Worm (Caenorhabditis elegans) whole organism, young adult: ENCODE measurements around the gene cysl-2.
A peak's percentile ranks its signal among the peaks of the same experiment; 100 is the strongest.

Experiments used
- K11D2.4 ChIP-seq: fragments of 200-800 bp; sonication (Bioruptor generic); IDR thresholded peaks from 2 replicates; pipeline ENCODE4 v1.3.6; 2022; ENCODE audit warnings: missing genetic modification reagents, missing genetic modification characterization, missing compliant biosample characterization
- Y56A3A.18 ChIP-seq: fragments of 200-800 bp; sonication (Bioruptor generic); IDR thresholded peaks from 2 replicates; pipeline ENCODE4 v1.3.6; 2022; ENCODE audit warnings: missing genetic modification reagents, missing genetic modification characterization, missing compliant biosample characterization
- ZK185.1 ChIP-seq: sonication (generic microtip); optimal IDR thresholded peaks from 2 replicates; lab custom pipeline; 2016; ENCODE audit warnings: mild to moderate bottlenecking, missing genetic modification characterization, missing compliant biosample characterization; ENCODE audit not compliant: poor library complexity, severe bottlenecking
- ama-1 ChIP-seq, 3 experiments: fragments of 150-350 bp in 1 of 3; sonication (generic microtip) in 2 of 3; optimal IDR thresholded peaks; 2 replicates each; lab custom pipeline; 2014 to 2018; ENCODE audit warnings: missing biosample characterization in 2 of 3, missing genetic modification characterization in 2 of 3, missing genetic modification reagents in 2 of 3
- athp-1 ChIP-seq: sonication (generic microtip); optimal IDR thresholded peaks from 2 replicates; lab custom pipeline; 2017; ENCODE audit warnings: mild to moderate bottlenecking, missing genetic modification characterization, missing compliant biosample characterization
- attf-6 ChIP-seq: fragments of 200-800 bp; sonication (Bioruptor generic); IDR thresholded peaks from 2 replicates; pipeline ENCODE4 v1.3.6; 2022; ENCODE audit warnings: missing genetic modification reagents, missing genetic modification characterization, missing compliant biosample characterization
- ceh-27 ChIP-seq: fragments of 200-800 bp; sonication (Bioruptor generic); optimal IDR thresholded peaks from 2 replicates; lab custom pipeline; 2018; ENCODE audit warnings: mild to moderate bottlenecking, missing genetic modification characterization, moderate library complexity, missing compliant biosample characterization
- ceh-58 ChIP-seq: fragments of 200-800 bp; sonication (Bioruptor generic); IDR thresholded peaks from 2 replicates; pipeline ENCODE4 v1.3.6; 2022; ENCODE audit warnings: missing genetic modification characterization, missing compliant biosample characterization
- ceh-79 ChIP-seq: sonication (generic microtip); optimal IDR thresholded peaks from 2 replicates; lab custom pipeline; 2017; ENCODE audit warnings: mild to moderate bottlenecking, missing genetic modification characterization, missing compliant biosample characterization
- chd-7 ChIP-seq: sonication (generic microtip); optimal IDR thresholded peaks from 2 replicates; lab custom pipeline; 2016; ENCODE audit warnings: mild to moderate bottlenecking, missing genetic modification characterization, moderate library complexity, missing compliant biosample characterization
- dpff-1 ChIP-seq: sonication (generic microtip); optimal IDR thresholded peaks from 2 replicates; lab custom pipeline; 2017; ENCODE audit warnings: mild to moderate bottlenecking, missing genetic modification characterization, missing compliant biosample characterization
- egl-44 ChIP-seq: fragments of 200-800 bp; sonication (Bioruptor generic); IDR thresholded peaks from 2 replicates; pipeline ENCODE4 v1.3.6; 2022; ENCODE audit warnings: missing genetic modification reagents, missing genetic modification characterization, missing compliant biosample characterization
- ekl-4 ChIP-seq: fragments of 200-800 bp; sonication (Bioruptor generic); IDR thresholded peaks from 2 replicates; pipeline ENCODE4 v1.3.6; 2022; ENCODE audit warnings: missing genetic modification reagents, missing genetic modification characterization, missing compliant biosample characterization
- gei-17 ChIP-seq: fragments of 200-800 bp; sonication (Bioruptor generic); optimal IDR thresholded peaks from 2 replicates; lab custom pipeline; 2018; ENCODE audit warnings: mild to moderate bottlenecking, missing genetic modification characterization, missing compliant biosample characterization
- hlh-12 ChIP-seq: sonication (generic microtip); optimal IDR thresholded peaks from 2 replicates; lab custom pipeline; 2016; ENCODE audit warnings: missing genetic modification characterization, missing compliant biosample characterization
- hmg-1.2 ChIP-seq: fragments of 200-800 bp; sonication (Bioruptor generic); IDR thresholded peaks from 2 replicates; pipeline ENCODE4 v1.3.6; 2022; ENCODE audit warnings: missing genetic modification reagents, missing genetic modification characterization, missing compliant biosample characterization
- hrde-1 ChIP-seq: sonication (generic microtip); optimal IDR thresholded peaks from 2 replicates; lab custom pipeline; 2016; ENCODE audit warnings: missing genetic modification characterization, mild to moderate bottlenecking, missing compliant biosample characterization, moderate library complexity, missing genotype, missing genetic modification reagents, borderline replicate concordance
- lin-26 ChIP-seq: fragments of 200-800 bp; sonication (Bioruptor generic); IDR thresholded peaks from 2 replicates; pipeline ENCODE4 v1.3.6; 2022; ENCODE audit warnings: missing genetic modification reagents, missing genetic modification characterization, missing compliant biosample characterization
- lin-35 ChIP-seq, 3 experiments: fragments of 150-350 bp in 2 of 3; sonication (generic microtip) in 1 of 3; optimal IDR thresholded peaks; 2 replicates each; lab custom pipeline; 2014 to 2018; ENCODE audit warnings: missing biosample characterization in 3 of 3, missing genetic modification characterization in 3 of 3, missing genetic modification reagents in 3 of 3
- lin-40 ChIP-seq: sonication (generic microtip); optimal IDR thresholded peaks from 2 replicates; lab custom pipeline; 2016; ENCODE audit warnings: missing genetic modification characterization, mild to moderate bottlenecking, missing compliant biosample characterization, missing genotype, missing genetic modification reagents
- mcd-1 ChIP-seq: fragments of 200-800 bp; sonication (Bioruptor generic); IDR thresholded peaks from 2 replicates; pipeline ENCODE4 v1.3.6; 2022; ENCODE audit warnings: missing genetic modification reagents, missing genetic modification characterization, missing compliant biosample characterization
- mel-28 ChIP-seq: sonication (generic microtip); optimal IDR thresholded peaks from 2 replicates; lab custom pipeline; 2016; ENCODE audit warnings: borderline replicate concordance, mild to moderate bottlenecking, missing genetic modification characterization, missing compliant biosample characterization
- nfya-2 ChIP-seq: fragments of 200-800 bp; sonication (Bioruptor generic); IDR thresholded peaks from 2 replicates; pipeline ENCODE4 v1.3.6; 2022; ENCODE audit warnings: missing genetic modification reagents, missing genetic modification characterization, missing compliant biosample characterization
- nfyb-1 ChIP-seq: fragments of 200-800 bp; sonication (Bioruptor generic); IDR thresholded peaks from 2 replicates; pipeline ENCODE4 v1.3.6; 2022; ENCODE audit warnings: missing genetic modification reagents, missing genetic modification characterization, missing compliant biosample characterization
- nhr-120 ChIP-seq: fragments of 200-800 bp; sonication (Bioruptor generic); IDR thresholded peaks from 2 replicates; pipeline ENCODE4 v1.3.6; 2022; ENCODE audit warnings: missing genetic modification characterization, missing compliant biosample characterization
- nhr-80 ChIP-seq: sonication (generic microtip); optimal IDR thresholded peaks from 2 replicates; lab custom pipeline; 2016; ENCODE audit warnings: missing genetic modification characterization, missing compliant biosample characterization
- nhr-90 ChIP-seq: sonication (generic microtip); optimal IDR thresholded peaks from 2 replicates; lab custom pipeline; 2016; ENCODE audit warnings: missing genotype, mild to moderate bottlenecking, missing genetic modification characterization, missing compliant biosample characterization
- pbrm-1 ChIP-seq: fragments of 200-800 bp; sonication (Bioruptor generic); IDR thresholded peaks from 2 replicates; pipeline ENCODE4 v1.3.6; 2022; ENCODE audit warnings: missing genetic modification reagents, missing genetic modification characterization, missing compliant biosample characterization
- rcor-1 ChIP-seq: fragments of 200-800 bp; sonication (Bioruptor generic); IDR thresholded peaks from 2 replicates; pipeline ENCODE4 v1.3.6; 2022; ENCODE audit warnings: missing genetic modification reagents, missing genetic modification characterization, missing compliant biosample characterization
- rpc-1 ChIP-seq, 2 experiments: fragments of 150-350 bp in 1 of 2; sonication (generic microtip) in 1 of 2; optimal IDR thresholded peaks; 2 replicates each; lab custom pipeline; 2014 to 2018; ENCODE audit warnings: missing biosample characterization in 1 of 2, missing genetic modification characterization in 1 of 2, missing genetic modification reagents in 1 of 2, missing genotype in 1 of 2
- snpc-1.1 ChIP-seq: sonication (generic microtip); optimal IDR thresholded peaks from 2 replicates; lab custom pipeline; 2017; ENCODE audit warnings: missing genetic modification characterization, mild to moderate bottlenecking, missing compliant biosample characterization, antibody characterized with exemption, moderate library complexity, missing genotype, missing genetic modification reagents; ENCODE audit not compliant: insufficient read depth
- snpc-1.3 ChIP-seq: sonication (generic microtip); optimal IDR thresholded peaks from 2 replicates; lab custom pipeline; 2017; ENCODE audit warnings: missing genetic modification characterization, mild to moderate bottlenecking, missing compliant biosample characterization, antibody characterized with exemption, moderate library complexity, missing genotype, missing genetic modification reagents; ENCODE audit not compliant: insufficient read depth
- snpc-3.4 ChIP-seq: sonication (generic microtip); optimal IDR thresholded peaks from 2 replicates; lab custom pipeline; 2017; ENCODE audit warnings: missing genetic modification characterization, mild to moderate bottlenecking, missing compliant biosample characterization, antibody characterized with exemption, moderate library complexity, missing genotype, missing genetic modification reagents
- sptf-2 ChIP-seq: fragments of 200-800 bp; sonication (Bioruptor generic); optimal IDR thresholded peaks from 2 replicates; lab custom pipeline; 2018; ENCODE audit warnings: mild to moderate bottlenecking, missing genetic modification characterization, missing compliant biosample characterization
- zfh-2 ChIP-seq: fragments of 200-800 bp; sonication (Bioruptor generic); conservative IDR thresholded peaks from 2 replicates; pipeline ENCODE4 v1.3.6; 2022; ENCODE audit warnings: missing genetic modification reagents, missing genetic modification characterization, missing compliant biosample characterization
- ztf-25 ChIP-seq: fragments of 200-800 bp; sonication (Bioruptor generic); IDR thresholded peaks from 2 replicates; pipeline ENCODE4 v1.3.6; 2022; ENCODE audit warnings: missing genetic modification reagents, missing genetic modification characterization, missing compliant biosample characterization
- ztf-28 ChIP-seq: fragments of 200-800 bp; sonication (Bioruptor generic); IDR thresholded peaks from 2 replicates; pipeline ENCODE4 v1.3.6; 2022; ENCODE audit warnings: missing genetic modification reagents, missing genetic modification characterization, missing compliant biosample characterization

cysl-2 gene

DNA sequence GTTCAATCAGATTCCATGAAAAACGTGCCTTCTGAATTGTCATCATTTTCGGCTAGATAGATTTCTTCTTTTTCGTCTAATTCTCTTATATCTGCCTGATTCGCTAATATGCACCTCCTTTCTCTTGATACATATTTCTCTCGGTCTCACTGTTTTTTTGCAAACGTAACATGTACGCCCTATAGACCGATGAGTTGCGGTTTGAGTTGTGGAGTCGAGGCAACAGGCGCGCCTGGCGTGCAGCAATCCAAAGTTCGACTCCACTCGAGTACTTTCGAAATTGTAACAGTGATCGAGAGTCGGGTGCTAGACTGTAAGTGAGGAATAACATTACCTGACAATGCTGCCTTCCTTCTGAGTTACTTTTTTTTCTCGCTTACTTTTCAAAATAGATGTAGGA, 2.6 kb upstream of the cysl-2 start (continued):
- TF ChIP-seq ztf-28 (GFP tag; lab: Robert Waterston, UW): peak; percentile 63; the same call in 1 of the 2 replicates
- TF ChIP-seq hrde-1 (tag; lab: Kevin White, UChicago): peak; percentile 80
- peak; percentile 86 for TF ChIP-seq sptf-2
- peak; percentile 73 for TF ChIP-seq nhr-80 (tag; lab: Kevin White, UChicago)
- TF ChIP-seq gei-17 (GFP tag; lab: Kevin White, UChicago): peak; percentile 59
- peak; percentile 93 for TF ChIP-seq ztf-25
- TF ChIP-seq hlh-12: peak; percentile 31
- peak; percentile 94 for TF ChIP-seq egl-44 (GFP tag; lab: Robert Waterston, UW)
- peak; percentile 83 for TF ChIP-seq lin-40 (tag; lab: Kevin White, UChicago)
- TF ChIP-seq dpff-1 (tag; lab: Kevin White, UChicago): no peak
- peak; percentile 77 for TF ChIP-seq athp-1 (tag; lab: Kevin White, UChicago)
- TF ChIP-seq ZK185.1: peak; percentile 87

ce11 chrII:14495341-14495740, 1.1 kb upstream of the cysl-2 start:
- TF ChIP-seq snpc-1.3 (tag; lab: Kevin White, UChicago): no peak
- TF ChIP-seq lin-26: 0 out of 2 replicates have a peak, but pooled peaks have one; percentile 34
- no peak for TF ChIP-seq K11D2.4 (GFP tag; lab: Robert Waterston, UW)
- TF ChIP-seq nfyb-1 (GFP tag; lab: Robert Waterston, UW): no peak
- TF ChIP-seq nfya-2: no peak
- TF ChIP-seq ceh-58 (GFP tag; lab: Robert Waterston, UW): no peak
- no peak for TF ChIP-seq ceh-27 (GFP tag; lab: Kevin White, UChicago)

DNA sequence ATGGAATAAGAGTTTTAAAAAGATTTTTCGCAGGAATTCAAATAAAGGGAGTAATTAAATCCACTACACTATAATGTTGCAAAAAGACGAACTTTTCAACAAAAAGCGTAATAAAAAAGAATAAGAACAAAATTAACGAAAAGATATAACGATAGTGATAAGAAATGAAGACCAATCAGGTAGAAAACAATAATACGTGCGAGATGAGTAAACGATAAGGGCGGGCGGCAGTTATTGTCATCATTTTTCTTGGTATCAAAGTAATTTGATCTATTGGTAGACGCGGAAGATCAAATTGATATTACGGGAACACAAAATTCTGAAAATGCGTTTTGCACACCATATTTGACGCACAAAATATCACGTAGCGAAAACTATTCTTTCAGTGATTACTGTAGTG, 213 bp upstream of the cysl-2 start:
- TF ChIP-seq Y56A3A.18 (GFP tag; lab: Robert Waterston, UW): no peak
- TF ChIP-seq, all 124 proteins: peak for 0

DNA sequence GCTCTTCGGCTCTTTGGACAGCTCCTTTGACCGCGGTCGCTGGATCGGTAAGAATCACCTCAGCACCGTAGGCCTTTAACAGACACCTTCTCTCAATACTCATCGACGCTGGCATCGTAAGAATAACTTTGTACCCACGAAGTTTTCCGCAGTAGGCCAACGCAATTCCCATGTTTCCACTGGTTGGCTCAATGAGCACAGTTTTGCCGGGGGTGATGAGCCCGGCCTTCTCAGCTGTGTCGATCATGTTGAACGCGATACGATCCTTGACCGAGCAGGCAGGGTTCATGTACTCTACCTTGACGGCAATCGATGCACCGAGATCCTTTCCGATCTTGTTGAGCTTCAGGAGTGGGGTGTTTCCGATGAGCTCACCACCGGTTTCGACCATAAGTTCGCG, 237 bp downstream of the cysl-2 start:
- TF ChIP-seq ekl-4 (GFP tag; lab: Robert Waterston, UW) (0 out of 2 replicates have a peak, but pooled peaks have one; percentile 11), nfyb-1 (GFP tag; lab: Robert Waterston, UW) (0 out of 2 replicates have a peak, but pooled peaks have one; percentile 39), zfh-2 (peak; percentile 52; the same call in 1 of the 2 replicates), lin-26 (peak; percentile 57; the same call in 1 of the 2 replicates), mcd-1 (0 out of 2 replicates have a peak, but pooled peaks have one; percentile 12), attf-6 (GFP tag; lab: Robert Waterston, UW) (no peak), chd-7 (tag; lab: Kevin White, UChicago) (peak; percentile 18), ama-1 (optimal IDR thresholded peaks at IDR 0.05; lab: Kevin White, UChicago) (peak; percentile 31), ama-1 (GFP tag; optimal IDR thresholded peaks at IDR 0.05; lab: Kevin White, UChicago) (no peak), rcor-1 (GFP tag; lab: Robert Waterston, UW) (no peak)

DNA sequence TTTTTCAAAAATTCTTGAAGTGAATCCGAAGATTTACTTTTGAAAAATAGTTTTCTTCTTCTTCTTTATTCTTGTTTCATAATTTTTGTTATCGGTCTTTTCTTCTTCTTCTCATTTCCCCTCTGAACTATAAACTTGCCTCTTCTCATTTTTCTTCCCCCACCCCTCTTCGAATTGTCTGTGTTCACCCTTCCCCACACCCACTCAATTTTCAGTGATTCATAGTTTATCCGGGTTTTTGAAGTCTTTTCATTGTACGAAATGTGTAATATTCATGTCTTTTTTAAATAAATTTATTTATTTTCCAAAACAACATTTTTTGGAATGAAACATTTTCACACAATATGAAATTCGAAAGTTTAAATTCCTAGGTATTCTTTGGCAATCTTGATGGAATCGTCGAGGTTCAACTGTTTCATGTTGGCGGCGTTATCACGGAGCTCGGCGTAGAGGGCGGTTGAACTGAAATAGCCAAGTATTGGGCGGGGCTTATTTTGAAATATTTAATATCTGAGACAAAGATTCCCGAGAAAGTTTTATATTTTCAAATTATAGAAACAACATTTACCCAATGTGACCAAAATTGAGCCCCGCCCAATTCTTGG, 1.6 kb downstream of the cysl-2 start:
- no peak for TF ChIP-seq nhr-120 (GFP tag; lab: Robert Waterston, UW)
- TF ChIP-seq pbrm-1 (GFP tag; lab: Robert Waterston, UW): no peak
- no peak for TF ChIP-seq gei-17 (GFP tag; lab: Kevin White, UChicago)
- TF ChIP-seq lin-26: 0 out of 2 replicates have a peak, but pooled peaks have one; percentile 4
- no peak for TF ChIP-seq snpc-1.1 (tag; lab: Kevin White, UChicago)
- no peak for TF ChIP-seq mel-28
- TF ChIP-seq ceh-79 (tag; lab: Kevin White, UChicago): no peak
- TF ChIP-seq nhr-90 (tag; lab: Kevin White, UChicago): no peak
- no peak for TF ChIP-seq snpc-3.4 (tag; lab: Kevin White, UChicago)
- peak in 1 of 3 experiments; percentile 15 for TF ChIP-seq lin-35 (GFP tag; optimal IDR thresholded peaks at IDR 0.05; lab: Kevin White, UChicago)
- no peak for TF ChIP-seq sptf-2
- TF ChIP-seq hmg-1.2 (GFP tag; lab: Robert Waterston, UW): no peak
- TF ChIP-seq rpc-1 (optimal IDR thresholded peaks at IDR 0.05; lab: Kevin White, UChicago): no peak
- no peak for TF ChIP-seq rpc-1 (tag; optimal IDR thresholded peaks at IDR 0.05; lab: Kevin White, UChicago)
- TF ChIP-seq ama-1 (optimal IDR thresholded peaks at IDR 0.05; lab: Kevin White, UChicago): peak; percentile 69
- TF ChIP-seq ama-1 (GFP tag; optimal IDR thresholded peaks at IDR 0.05; lab: Kevin White, UChicago): no peak
